Worm (Caenorhabditis elegans) whole organism, L2 larva: ENCODE results near the gene sre-39.
A peak's percentile ranks its signal among the peaks of the same experiment; 100 is the strongest.
"Not testable (repeated sequence)": the region's sequence is repeated elsewhere in the genome, so short reads cannot be mapped to it uniquely, and the experiment has no call there.

Experiments used
- ama-1 ChIP-seq: fragments of 150-350 bp; optimal IDR thresholded peaks from 2 replicates; lab custom pipeline; 2018; ENCODE audit warnings: inconsistent platforms
- ceh-82 ChIP-seq: fragments of 150-350 bp; optimal IDR thresholded peaks from 2 replicates; lab custom pipeline; 2014; ENCODE audit warnings: missing biosample characterization, missing genetic modification characterization
- elt-1 ChIP-seq: fragments of 150-350 bp; optimal IDR thresholded peaks from 2 replicates; lab custom pipeline; 2014; ENCODE audit warnings: missing biosample characterization, missing genetic modification characterization
- lin-13 ChIP-seq: fragments of 150-350 bp; optimal IDR thresholded peaks from 2 replicates; lab custom pipeline; 2014; ENCODE audit warnings: missing biosample characterization, missing genetic modification reagents, missing genetic modification characterization
- mab-5 ChIP-seq: fragments of 150-350 bp; optimal IDR thresholded peaks from 2 replicates; lab custom pipeline; 2014; ENCODE audit warnings: missing biosample characterization, missing genetic modification characterization
- mbf-1 ChIP-seq: sonication (generic microtip); optimal IDR thresholded peaks from 2 replicates; lab custom pipeline; 2017; ENCODE audit warnings: missing biosample characterization, missing genetic modification characterization
- nhr-11 ChIP-seq: fragments of 150-350 bp; optimal IDR thresholded peaks from 2 replicates; lab custom pipeline; 2014; ENCODE audit warnings: missing biosample characterization, missing genetic modification characterization
- ztf-11 ChIP-seq: sonication (generic microtip); optimal IDR thresholded peaks from 2 replicates; lab custom pipeline; 2017; ENCODE audit warnings: missing biosample characterization, missing genetic modification characterization

DNA sequence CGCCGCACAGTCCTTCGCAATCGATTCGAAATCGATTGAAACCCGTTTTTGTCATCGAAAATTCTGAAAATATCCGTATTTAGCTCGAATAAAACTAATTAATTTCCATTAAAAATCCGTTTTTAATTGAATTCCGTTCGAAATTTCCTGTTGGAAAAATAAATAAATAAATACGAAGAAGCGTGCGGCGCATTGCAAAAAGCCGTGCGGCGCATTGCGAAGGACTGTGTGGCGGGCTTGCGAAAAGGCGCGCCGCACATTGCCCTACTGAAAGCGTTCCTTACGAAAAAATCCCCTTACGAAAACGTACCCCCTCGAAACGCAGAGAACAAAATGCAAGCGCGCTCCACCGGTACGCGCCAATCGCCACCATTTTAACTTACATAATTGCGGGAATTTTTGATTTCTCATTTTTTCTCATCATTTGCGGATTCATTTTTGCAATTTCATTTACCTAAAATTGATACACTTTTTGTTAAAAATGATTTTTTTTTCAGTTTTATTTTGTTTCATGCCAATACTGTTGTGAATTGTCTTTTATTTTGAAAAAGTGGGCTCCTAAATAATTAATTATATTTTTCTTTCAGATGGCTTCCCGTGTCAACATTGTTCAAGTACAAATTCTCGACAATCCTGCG lies 14.6 kb downstream of the sre-39 start, which contains the start of gene unc-85:
- not testable (repeated sequence) for TF ChIP-seq nhr-11 (tag; lab: Kevin White, UChicago); ceh-82; mab-5 (tag; lab: Kevin White, UChicago); elt-1 (tag; lab: Kevin White, UChicago); ztf-11 (tag; lab: Kevin White, UChicago); ama-1 (lab: Kevin White, UChicago); mbf-1 (tag; lab: Kevin White, UChicago)
- TF ChIP-seq lin-13, result peak; percentile 65
